Worm (Caenorhabditis elegans) whole organism, L3 larva: Measurements from ENCODE around the gene mig-6.

ENCODE experiments used
- ZK546.5 ChIP-seq: sonication (generic microtip); optimal IDR thresholded peaks from 2 replicates; lab custom pipeline; 2017; ENCODE audit warnings: missing biosample characterization, missing genetic modification characterization
- aly-2 ChIP-seq: fragments of 150-350 bp; optimal IDR thresholded peaks from 2 replicates; lab custom pipeline; 2014; ENCODE audit warnings: missing biosample characterization, missing genetic modification characterization
- ama-1 ChIP-seq: fragments of 150-350 bp; optimal IDR thresholded peaks from 2 replicates; lab custom pipeline; 2018
- ceh-28 ChIP-seq: fragments of 150-350 bp; optimal IDR thresholded peaks from 2 replicates; lab custom pipeline; 2014; ENCODE audit warnings: missing biosample characterization, missing genetic modification reagents, missing genetic modification characterization
- ceh-9 ChIP-seq: sonication (generic microtip); optimal IDR thresholded peaks from 2 replicates; lab custom pipeline; 2018; ENCODE audit warnings: missing biosample characterization, missing genetic modification characterization
- elt-1 ChIP-seq: fragments of 150-350 bp; optimal IDR thresholded peaks from 2 replicates; lab custom pipeline; 2014; ENCODE audit warnings: missing biosample characterization, missing genetic modification characterization
- elt-2 ChIP-seq: sonication (generic microtip); optimal IDR thresholded peaks from 2 replicates; lab custom pipeline; 2016; ENCODE audit warnings: missing genetic modification reagents, mild to moderate bottlenecking, missing genetic modification characterization, missing compliant biosample characterization
- elt-3 ChIP-seq, 3 experiments: fragments of 150-350 bp in 1 of 3; sonication (generic microtip) in 2 of 3; optimal IDR thresholded peaks; 2 replicates in 2 of 3; 4 replicates in 1 of 3; lab custom pipeline; 2014 to 2017; ENCODE audit warnings: missing biosample characterization in 3 of 3, missing genetic modification characterization in 3 of 3
- eor-1 ChIP-seq, 2 experiments: fragments of 150-350 bp; optimal IDR thresholded peaks; 2 replicates each; lab custom pipeline; 2014 to 2018; ENCODE audit warnings: missing biosample characterization in 2 of 2, missing genetic modification characterization in 2 of 2
- fkh-10 ChIP-seq: sonication (generic microtip); optimal IDR thresholded peaks from 2 replicates; lab custom pipeline; 2017; ENCODE audit warnings: missing biosample characterization, missing genetic modification reagents, missing genetic modification characterization
- hmg-11 ChIP-seq: sonication (generic microtip); optimal IDR thresholded peaks from 2 replicates; lab custom pipeline; 2016; ENCODE audit warnings: missing genetic modification characterization, missing compliant biosample characterization
- jun-1 ChIP-seq: fragments of 150-350 bp; optimal IDR thresholded peaks from 2 replicates; lab custom pipeline; 2014; ENCODE audit warnings: missing biosample characterization, missing genetic modification reagents, missing genetic modification characterization
- lin-15B ChIP-seq: fragments of 150-350 bp; optimal IDR thresholded peaks from 2 replicates; lab custom pipeline; 2014; ENCODE audit warnings: missing biosample characterization, missing genetic modification characterization
- lsy-12 ChIP-seq: sonication (generic microtip); optimal IDR thresholded peaks from 2 replicates; lab custom pipeline; 2016; ENCODE audit warnings: mild to moderate bottlenecking, missing genetic modification characterization, missing compliant biosample characterization
- mdl-1 ChIP-seq: fragments of 150-350 bp; optimal IDR thresholded peaks from 2 replicates; lab custom pipeline; 2014; ENCODE audit warnings: missing biosample characterization, missing genetic modification characterization
- mml-1 ChIP-seq: fragments of 150-350 bp; sonication (generic microtip); optimal IDR thresholded peaks from 3 replicates; lab custom pipeline; 2014; ENCODE audit warnings: missing biosample characterization, missing genetic modification characterization
- nhr-23 ChIP-seq: fragments of 150-350 bp; optimal IDR thresholded peaks from 2 replicates; lab custom pipeline; 2014; ENCODE audit warnings: missing biosample characterization, missing genetic modification reagents, missing genetic modification characterization
- nhr-237 ChIP-seq: fragments of 150-350 bp; optimal IDR thresholded peaks from 2 replicates; lab custom pipeline; 2014; ENCODE audit warnings: missing biosample characterization, missing genetic modification characterization
- nhr-25 ChIP-seq: sonication (generic microtip); optimal IDR thresholded peaks from 2 replicates; lab custom pipeline; 2017; ENCODE audit warnings: missing biosample characterization, missing genetic modification characterization
- nhr-43 ChIP-seq: sonication (generic microtip); optimal IDR thresholded peaks from 2 replicates; lab custom pipeline; 2016; ENCODE audit warnings: mild to moderate bottlenecking, missing genetic modification characterization, missing compliant biosample characterization; ENCODE audit not compliant: poor library complexity, severe bottlenecking
- nhr-76 ChIP-seq: fragments of 150-350 bp; sonication (generic microtip); optimal IDR thresholded peaks from 5 replicates; lab custom pipeline; 2014; ENCODE audit warnings: missing biosample characterization, missing genetic modification characterization
- nhr-77 ChIP-seq: fragments of 150-350 bp; optimal IDR thresholded peaks from 2 replicates; lab custom pipeline; 2014; ENCODE audit warnings: missing biosample characterization, missing genetic modification characterization
- pha-4 ChIP-seq: fragments of 150-350 bp; optimal IDR thresholded peaks from 2 replicates; lab custom pipeline; 2014; ENCODE audit warnings: missing biosample characterization, missing genetic modification reagents, missing genetic modification characterization
- pqm-1 ChIP-seq: fragments of 150-350 bp; optimal IDR thresholded peaks from 2 replicates; lab custom pipeline; 2017; ENCODE audit warnings: missing biosample characterization, missing genetic modification characterization, inconsistent platforms
- sea-2 ChIP-seq: fragments of 150-350 bp; sonication (generic microtip); optimal IDR thresholded peaks from 4 replicates; lab custom pipeline; 2014; ENCODE audit warnings: missing biosample characterization, missing genetic modification reagents, missing genetic modification characterization
- tbx-2 ChIP-seq: sonication (generic microtip); optimal IDR thresholded peaks from 2 replicates; lab custom pipeline; 2016; ENCODE audit warnings: mild to moderate bottlenecking, missing genetic modification characterization, missing compliant biosample characterization
- unc-39 ChIP-seq: sonication (generic microtip); optimal IDR thresholded peaks from 4 replicates; lab custom pipeline; 2017; ENCODE audit warnings: missing biosample characterization, missing genetic modification characterization
- zag-1 ChIP-seq: fragments of 150-350 bp; optimal IDR thresholded peaks from 2 replicates; lab custom pipeline; 2014; ENCODE audit warnings: missing biosample characterization, missing genetic modification characterization
- ztf-11 ChIP-seq: fragments of 150-350 bp; optimal IDR thresholded peaks from 2 replicates; lab custom pipeline; 2014; ENCODE audit warnings: missing biosample characterization, missing genetic modification characterization
- ztf-4 ChIP-seq: fragments of 150-350 bp; optimal IDR thresholded peaks from 2 replicates; lab custom pipeline; 2014; ENCODE audit warnings: missing biosample characterization, missing genetic modification characterization

Gene mig-6

DNA sequence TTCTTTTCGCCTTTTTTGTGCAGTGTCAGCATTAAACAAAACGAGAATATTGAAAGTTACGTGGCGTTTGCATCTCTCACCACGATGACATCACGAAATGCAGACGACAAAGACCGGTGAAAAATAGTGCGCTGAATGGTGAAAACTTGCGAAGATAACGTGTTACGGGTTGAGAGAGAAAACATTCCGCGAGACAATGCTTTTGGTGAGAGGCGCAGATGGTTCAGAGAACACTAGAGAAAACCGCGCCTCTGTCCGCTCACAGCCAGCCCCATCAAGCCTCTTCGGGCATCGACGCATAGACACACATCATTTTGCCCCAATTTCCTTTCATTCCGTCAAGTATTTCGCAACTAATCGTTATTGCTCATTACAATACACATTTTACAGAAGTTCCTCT lies 27.6 kb downstream of the mig-6 start, which contains the start of the genes C37C3.9 and C37C3.18 (continued):
- TF ChIP-seq pqm-1 (peak; percentile 22), ztf-11 (no peak), mdl-1 (tag; lab: Kevin White, UChicago) (no peak), tbx-2 (tag; lab: Kevin White, UChicago) (peak; percentile 17)

DNA sequence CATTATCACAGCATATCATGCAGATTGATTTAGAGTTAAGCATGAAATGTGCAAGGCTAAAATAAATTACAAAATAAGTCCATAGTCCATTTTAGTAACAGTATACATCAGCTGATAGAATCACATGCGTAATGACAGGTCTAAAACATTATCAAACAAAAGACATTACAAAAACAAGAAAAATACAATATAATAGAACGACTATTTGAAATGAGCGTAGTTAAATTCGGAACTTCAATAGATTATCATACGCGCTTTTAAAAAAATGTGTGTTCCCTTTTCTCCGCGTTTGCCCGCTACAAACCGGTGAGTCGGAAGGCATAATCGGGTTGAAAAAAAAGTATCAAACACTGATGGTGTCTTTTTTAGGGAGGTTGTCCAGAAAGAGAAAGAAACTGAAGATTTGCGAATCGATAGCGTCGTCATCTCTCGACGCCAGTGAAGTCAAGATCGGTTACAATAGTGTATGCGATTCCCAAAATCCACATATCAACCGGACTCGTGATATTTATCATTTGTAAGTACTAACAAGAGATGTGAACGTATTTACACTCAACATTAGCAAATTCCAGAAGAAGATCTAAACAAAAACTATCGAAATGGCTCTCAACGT lies 28.5 kb downstream of the mig-6 start, which contains the start of gene C37C3.2:
C37C3.2 (plus strand) TSS at position 563 of the 613 bp plus-strand sequence.
- no peak for TF ChIP-seq jun-1
- TF ChIP-seq elt-2 (tag; lab: Kevin White, UChicago): peak; percentile 6
- peak; percentile 39 for TF ChIP-seq pha-4 (tag; lab: Kevin White, UChicago)
- TF ChIP-seq ama-1 (lab: Kevin White, UChicago): peak; percentile 15
- TF ChIP-seq nhr-76 (tag; lab: Kevin White, UChicago): no peak
- TF ChIP-seq lin-15B: no peak

DNA sequence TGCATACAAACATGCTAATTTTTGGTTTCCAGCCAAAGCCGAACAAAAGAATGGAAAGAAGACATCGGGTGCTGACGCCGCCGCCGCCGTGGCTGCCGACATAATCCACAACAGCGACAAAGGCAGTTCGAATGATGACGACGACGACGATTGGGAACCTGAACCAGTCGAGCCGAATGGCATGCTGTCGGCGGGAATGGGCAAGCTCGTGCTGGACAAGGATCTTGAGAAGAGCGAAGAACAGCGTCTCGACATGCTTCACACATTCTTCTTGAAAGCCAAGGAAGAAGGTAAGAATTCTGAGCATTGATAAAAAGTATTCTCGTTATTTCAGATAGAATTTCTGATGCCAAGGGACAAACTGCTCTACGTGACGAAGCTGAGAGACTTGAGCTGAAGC lies 29.6 kb downstream of the mig-6 start:
- no peak for TF ChIP-seq nhr-25 (tag; lab: Kevin White, UChicago)
- TF ChIP-seq elt-1: no peak
- TF ChIP-seq eor-1 (tag; optimal IDR thresholded peaks at IDR 0.05; lab: Kevin White, UChicago): no peak
- TF ChIP-seq hmg-11 (tag; lab: Kevin White, UChicago): no peak
- no peak for TF ChIP-seq mdl-1 (tag; lab: Kevin White, UChicago)
- no peak for TF ChIP-seq unc-39 (tag; lab: Kevin White, UChicago)
- no peak for TF ChIP-seq elt-2 (tag; lab: Kevin White, UChicago)
- no peak for TF ChIP-seq ceh-9 (tag; lab: Kevin White, UChicago)
- no peak for TF ChIP-seq ceh-28
- TF ChIP-seq zag-1 (tag; lab: Kevin White, UChicago): no peak
- no peak for TF ChIP-seq nhr-77 (tag; lab: Kevin White, UChicago)
- TF ChIP-seq mml-1 (tag; lab: Kevin White, UChicago): no peak
- TF ChIP-seq sea-2 (GFP tag; lab: Kevin White, UChicago): no peak
- no peak for TF ChIP-seq ztf-4 (tag; lab: Kevin White, UChicago)
- no peak for TF ChIP-seq jun-1

DNA sequence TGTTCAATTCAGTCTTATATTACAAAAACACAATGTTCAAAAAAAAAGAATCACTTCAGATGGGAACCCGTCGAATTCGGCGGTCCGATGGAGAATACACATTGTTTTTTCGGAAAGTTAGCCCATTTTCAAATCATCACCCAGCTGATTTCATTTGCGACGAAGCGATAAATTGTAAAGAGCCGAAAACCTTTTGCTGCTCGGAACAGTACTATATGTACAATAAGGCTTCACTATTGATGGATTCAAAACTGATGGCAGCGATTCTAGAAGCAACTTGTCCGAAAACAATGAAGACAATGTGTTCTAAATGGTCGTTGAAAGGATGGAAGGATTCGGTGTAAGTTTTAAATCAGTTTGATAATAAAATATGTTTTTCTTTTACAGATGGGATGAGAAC lies 30.9 kb downstream of the mig-6 start, which contains the start of gene C37C3.1:
C37C3.1 (plus strand) TSS at position 33 of the 400 bp plus-strand sequence.
- no peak for TF ChIP-seq fkh-10 (GFP tag; lab: Kevin White, UChicago)
- TF ChIP-seq mml-1 (tag; lab: Kevin White, UChicago): no peak
- TF ChIP-seq hmg-11 (tag; lab: Kevin White, UChicago): no peak
- peak; percentile 15 for TF ChIP-seq nhr-77 (tag; lab: Kevin White, UChicago)
- TF ChIP-seq ama-1 (lab: Kevin White, UChicago): peak; percentile 74
- peak; percentile 67 for TF ChIP-seq aly-2
- TF ChIP-seq nhr-76 (tag; lab: Kevin White, UChicago): no peak
- peak; percentile 13 for TF ChIP-seq tbx-2 (tag; lab: Kevin White, UChicago)
- no peak for TF ChIP-seq ZK546.5 (tag; lab: Kevin White, UChicago)
- TF ChIP-seq ceh-28: peak; percentile 48
- TF ChIP-seq lsy-12 (tag; lab: Kevin White, UChicago): peak; percentile 29
- TF ChIP-seq nhr-43: peak; percentile 56
- peak; percentile 33 for TF ChIP-seq elt-2 (tag; lab: Kevin White, UChicago)
- peak; percentile 35 for TF ChIP-seq nhr-23
- TF ChIP-seq nhr-25 (tag; lab: Kevin White, UChicago): peak; percentile 16
- TF ChIP-seq, all 47 proteins: peak for 10

DNA sequence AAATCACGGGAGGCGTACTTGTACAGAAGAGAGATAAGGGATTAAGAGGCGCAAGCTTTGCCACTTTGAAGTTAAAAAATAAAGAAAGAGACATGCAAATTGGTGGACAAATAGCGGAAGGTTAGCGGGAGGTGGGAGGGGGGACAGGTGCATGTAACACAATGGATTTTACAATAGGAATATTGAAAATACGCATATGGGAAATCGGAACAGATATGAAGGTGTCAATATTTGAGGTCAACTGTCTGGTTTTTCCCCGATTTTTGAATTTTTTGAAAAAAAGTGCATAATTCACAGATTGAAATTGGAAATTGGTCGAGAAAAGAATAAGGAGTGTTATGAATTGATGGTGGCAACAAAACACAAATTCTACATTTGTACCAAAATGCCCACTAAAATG lies 34.8 kb downstream of the mig-6 start, which contains the start of gene C37C3.17:
C37C3.17 (minus strand) TSS at position 101 of the 400 bp plus-strand sequence.
- TF ChIP-seq pqm-1: no peak
- no peak for TF ChIP-seq ztf-4 (tag; lab: Kevin White, UChicago)
- TF ChIP-seq ama-1 (lab: Kevin White, UChicago): no peak
- TF ChIP-seq ztf-11: no peak
- no peak for TF ChIP-seq elt-3 (tag; optimal IDR thresholded peaks at IDR 0.05; lab: Kevin White, UChicago)

DNA sequence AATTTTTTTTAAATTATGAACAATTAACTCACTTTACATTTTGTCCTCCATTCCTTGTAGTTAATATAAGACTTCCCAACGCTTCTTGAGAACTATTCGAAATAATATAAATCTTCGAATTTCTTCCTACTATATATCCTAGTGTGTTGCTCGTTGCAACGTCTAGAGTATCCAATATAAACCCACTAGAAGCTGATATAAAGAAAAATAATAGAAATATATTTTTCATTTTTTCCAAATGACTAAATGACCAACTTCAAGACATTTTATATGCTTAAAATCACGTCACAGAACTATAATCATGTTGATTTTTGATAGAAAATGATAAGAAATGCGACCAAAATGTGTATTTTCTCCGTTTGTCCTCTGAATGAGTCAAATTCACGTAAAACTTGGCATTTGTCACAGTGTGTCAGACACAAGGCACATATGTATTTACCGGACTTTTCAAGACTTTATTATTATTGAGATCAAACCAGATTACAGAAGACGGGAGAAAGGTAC lies 36.1 kb downstream of the mig-6 start, which contains the start of gene C37C3.10:
C37C3.10 (minus strand) TSS at position 51 of the 504 bp plus-strand sequence.
- TF ChIP-seq nhr-25 (tag; lab: Kevin White, UChicago) (no peak), nhr-237 (no peak), pqm-1 (peak; percentile 64), nhr-77 (tag; lab: Kevin White, UChicago) (no peak)
